Worm (Caenorhabditis elegans) whole organism, L3 larva: ENCODE results near the gene Y75B12B.3.
"Not testable (repeated sequence)": the region's sequence is repeated elsewhere in the genome, so short reads cannot be mapped to it uniquely, and the experiment has no call there.

Source experiments
- R02D3.7 ChIP-seq: fragments of 150-350 bp; optimal IDR thresholded peaks from 2 replicates; lab custom pipeline; 2014; ENCODE audit warnings: missing biosample characterization, missing genetic modification characterization
- aly-2 ChIP-seq: fragments of 150-350 bp; optimal IDR thresholded peaks from 2 replicates; lab custom pipeline; 2014; ENCODE audit warnings: missing biosample characterization, missing genetic modification characterization
- ceh-16 ChIP-seq: sonication (generic microtip); optimal IDR thresholded peaks from 2 replicates; lab custom pipeline; 2017; ENCODE audit warnings: missing biosample characterization, missing genetic modification characterization
- ceh-28 ChIP-seq: fragments of 150-350 bp; optimal IDR thresholded peaks from 2 replicates; lab custom pipeline; 2014; ENCODE audit warnings: missing biosample characterization, missing genetic modification reagents, missing genetic modification characterization
- ceh-82 ChIP-seq: fragments of 150-350 bp; optimal IDR thresholded peaks from 2 replicates; lab custom pipeline; 2014; ENCODE audit warnings: missing biosample characterization, missing genetic modification characterization
- daf-12 ChIP-seq: fragments of 150-350 bp; optimal IDR thresholded peaks from 2 replicates; lab custom pipeline; 2014; ENCODE audit warnings: missing biosample characterization, missing genetic modification reagents, missing genetic modification characterization
- elt-2 ChIP-seq: sonication (generic microtip); optimal IDR thresholded peaks from 2 replicates; lab custom pipeline; 2016; ENCODE audit warnings: missing genetic modification reagents, mild to moderate bottlenecking, missing genetic modification characterization, missing compliant biosample characterization
- elt-3 ChIP-seq, 3 experiments: fragments of 150-350 bp in 1 of 3; sonication (generic microtip) in 2 of 3; optimal IDR thresholded peaks; 2 replicates in 2 of 3; 4 replicates in 1 of 3; lab custom pipeline; 2014 to 2017; ENCODE audit warnings: missing biosample characterization in 3 of 3, missing genetic modification characterization in 3 of 3
- eor-1 ChIP-seq, 2 experiments: fragments of 150-350 bp; optimal IDR thresholded peaks; 2 replicates each; lab custom pipeline; 2014 to 2018; ENCODE audit warnings: missing biosample characterization in 2 of 2, missing genetic modification characterization in 2 of 2
- fkh-10 ChIP-seq: sonication (generic microtip); optimal IDR thresholded peaks from 2 replicates; lab custom pipeline; 2017; ENCODE audit warnings: missing biosample characterization, missing genetic modification reagents, missing genetic modification characterization
- fkh-2 ChIP-seq: fragments of 150-350 bp; optimal IDR thresholded peaks from 2 replicates; lab custom pipeline; 2014; ENCODE audit warnings: missing biosample characterization, missing genetic modification reagents, missing genetic modification characterization
- fos-1 ChIP-seq: fragments of 150-350 bp; optimal IDR thresholded peaks from 2 replicates; lab custom pipeline; 2014; ENCODE audit warnings: missing biosample characterization, missing genetic modification characterization
- hmg-11 ChIP-seq: sonication (generic microtip); optimal IDR thresholded peaks from 2 replicates; lab custom pipeline; 2016; ENCODE audit warnings: missing genetic modification characterization, missing compliant biosample characterization
- lin-39 ChIP-seq: fragments of 150-350 bp; optimal IDR thresholded peaks from 2 replicates; lab custom pipeline; 2018; ENCODE audit warnings: missing biosample characterization, missing genetic modification reagents, missing genetic modification characterization
- mdl-1 ChIP-seq: fragments of 150-350 bp; optimal IDR thresholded peaks from 2 replicates; lab custom pipeline; 2014; ENCODE audit warnings: missing biosample characterization, missing genetic modification characterization
- mml-1 ChIP-seq: fragments of 150-350 bp; sonication (generic microtip); optimal IDR thresholded peaks from 3 replicates; lab custom pipeline; 2014; ENCODE audit warnings: missing biosample characterization, missing genetic modification characterization
- nhr-12 ChIP-seq: fragments of 150-350 bp; optimal IDR thresholded peaks from 2 replicates; lab custom pipeline; 2014; ENCODE audit warnings: missing biosample characterization, missing genetic modification characterization
- nhr-237 ChIP-seq: fragments of 150-350 bp; optimal IDR thresholded peaks from 2 replicates; lab custom pipeline; 2014; ENCODE audit warnings: missing biosample characterization, missing genetic modification characterization
- nhr-25 ChIP-seq: sonication (generic microtip); optimal IDR thresholded peaks from 2 replicates; lab custom pipeline; 2017; ENCODE audit warnings: missing biosample characterization, missing genetic modification characterization
- nhr-43 ChIP-seq: sonication (generic microtip); optimal IDR thresholded peaks from 2 replicates; lab custom pipeline; 2016; ENCODE audit warnings: mild to moderate bottlenecking, missing genetic modification characterization, missing compliant biosample characterization; ENCODE audit not compliant: poor library complexity, severe bottlenecking
- pha-4 ChIP-seq: fragments of 150-350 bp; optimal IDR thresholded peaks from 2 replicates; lab custom pipeline; 2014; ENCODE audit warnings: missing biosample characterization, missing genetic modification reagents, missing genetic modification characterization
- pqm-1 ChIP-seq: fragments of 150-350 bp; optimal IDR thresholded peaks from 2 replicates; lab custom pipeline; 2017; ENCODE audit warnings: missing biosample characterization, missing genetic modification characterization, inconsistent platforms
- sea-2 ChIP-seq: fragments of 150-350 bp; sonication (generic microtip); optimal IDR thresholded peaks from 4 replicates; lab custom pipeline; 2014; ENCODE audit warnings: missing biosample characterization, missing genetic modification reagents, missing genetic modification characterization
- skn-1 ChIP-seq: fragments of 150-350 bp; optimal IDR thresholded peaks from 2 replicates; lab custom pipeline; 2014; ENCODE audit warnings: missing biosample characterization, missing genetic modification characterization
- snpc-4 ChIP-seq: fragments of 150-350 bp; optimal IDR thresholded peaks from 2 replicates; lab custom pipeline; 2014; ENCODE audit warnings: missing biosample characterization, missing genetic modification characterization
- tbx-2 ChIP-seq: sonication (generic microtip); optimal IDR thresholded peaks from 2 replicates; lab custom pipeline; 2016; ENCODE audit warnings: mild to moderate bottlenecking, missing genetic modification characterization, missing compliant biosample characterization
- unc-39 ChIP-seq: sonication (generic microtip); optimal IDR thresholded peaks from 4 replicates; lab custom pipeline; 2017; ENCODE audit warnings: missing biosample characterization, missing genetic modification characterization
- unc-62 ChIP-seq: fragments of 150-350 bp; sonication (generic microtip); optimal IDR thresholded peaks from 4 replicates; lab custom pipeline; 2014; ENCODE audit warnings: missing biosample characterization, missing genetic modification reagents, missing genetic modification characterization
- zag-1 ChIP-seq: fragments of 150-350 bp; optimal IDR thresholded peaks from 2 replicates; lab custom pipeline; 2014; ENCODE audit warnings: missing biosample characterization, missing genetic modification characterization
- ztf-11 ChIP-seq: fragments of 150-350 bp; optimal IDR thresholded peaks from 2 replicates; lab custom pipeline; 2014; ENCODE audit warnings: missing biosample characterization, missing genetic modification characterization
- ztf-4 ChIP-seq: fragments of 150-350 bp; optimal IDR thresholded peaks from 2 replicates; lab custom pipeline; 2014; ENCODE audit warnings: missing biosample characterization, missing genetic modification characterization

The Y75B12B.3 gene

DNA sequence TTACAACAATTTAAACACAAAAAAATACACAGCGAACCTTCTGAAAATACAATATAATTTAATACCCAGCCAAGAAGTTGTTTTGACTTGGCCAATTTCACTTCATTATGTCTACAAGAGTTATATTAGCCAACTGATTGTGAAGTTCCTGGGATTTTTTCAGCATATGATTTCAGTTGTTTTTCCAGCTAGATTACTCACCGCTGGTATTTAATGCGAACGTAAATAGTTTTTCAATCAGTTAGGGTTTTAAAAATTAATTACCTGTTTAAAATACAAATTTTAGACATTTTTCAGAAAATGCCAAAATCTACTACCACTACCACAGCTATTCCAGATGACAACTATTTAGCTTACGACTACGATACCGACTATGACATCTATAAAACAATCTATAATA lies 39.6 kb upstream of the Y75B12B.3 start, which contains the start of gene srw-14:
Gene srw-14 (plus strand): TSS at position 301 of the 400 bp plus-strand sequence.
- TF ChIP-seq unc-62 (GFP tag; lab: Kevin White, UChicago) (no peak), daf-12 (tag; lab: Kevin White, UChicago) (no peak), lin-39 (tag; lab: Kevin White, UChicago) (no peak), mml-1 (tag; lab: Kevin White, UChicago) (no peak), mdl-1 (tag; lab: Kevin White, UChicago) (no peak), R02D3.7 (tag; lab: Kevin White, UChicago) (no peak), elt-3 (tag; optimal IDR thresholded peaks at IDR 0.05; lab: Kevin White, UChicago) (no peak), fkh-2 (tag; lab: Kevin White, UChicago) (no peak), snpc-4 (tag; lab: Kevin White, UChicago) (no peak), nhr-237 (tag; lab: Kevin White, UChicago) (no peak), sea-2 (GFP tag; lab: Kevin White, UChicago) (no peak), pqm-1 (tag; lab: Kevin White, UChicago) (no peak), tbx-2 (no peak), zag-1 (tag; lab: Kevin White, UChicago) (no peak), hmg-11 (tag; lab: Kevin White, UChicago) (no peak), ceh-28 (no peak), ceh-82 (no peak), nhr-25 (no peak), ztf-4 (tag; lab: Kevin White, UChicago) (no peak), unc-39 (tag; lab: Kevin White, UChicago) (no peak)
- TF ChIP-seq, all 47 proteins: peak for 0

ce11 chrV:15223668-15224067 lies 37.6 kb upstream of the Y75B12B.3 start, which contains the start of gene srw-24:
Gene srw-24, plus strand, starts transcription at chrV:15223968.
- TF ChIP-seq skn-1 (tag; lab: Kevin White, UChicago) (no peak), aly-2 (no peak), elt-2 (no peak)

DNA sequence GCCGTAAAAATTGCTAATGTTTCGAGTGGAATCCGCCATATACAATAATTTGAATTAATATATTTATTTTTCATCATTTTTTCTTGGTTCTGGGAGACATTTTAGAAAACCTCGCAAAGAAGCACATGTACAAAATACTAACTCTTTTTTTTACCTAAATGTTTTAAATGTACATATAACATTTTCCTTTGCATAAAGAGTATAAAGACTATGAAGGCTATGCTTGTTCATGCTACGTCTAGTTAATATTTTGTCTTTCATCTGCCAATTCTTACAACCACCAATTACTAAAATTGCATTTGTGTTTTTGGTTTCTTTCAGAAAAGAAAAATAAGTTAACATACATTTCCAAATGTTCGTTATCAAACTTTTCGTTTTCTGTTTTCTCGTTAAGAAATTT lies 35.3 kb upstream of the Y75B12B.3 start, which contains the start of gene irld-25:
Gene irld-25 (plus strand): TSS at position 301 of the 400 bp plus-strand sequence.
- TF ChIP-seq eor-1 (tag; optimal IDR thresholded peaks at IDR 0.05; lab: Kevin White, UChicago), result no peak
- no peak for TF ChIP-seq lin-39 (tag; lab: Kevin White, UChicago)
- no peak for TF ChIP-seq pha-4 (tag; lab: Kevin White, UChicago)
- TF ChIP-seq unc-62 (GFP tag; lab: Kevin White, UChicago), result no peak
- no peak for TF ChIP-seq fkh-10 (GFP tag; lab: Kevin White, UChicago)
- TF ChIP-seq snpc-4 (tag; lab: Kevin White, UChicago), result no peak

- no peak for TF ChIP-seq lin-39 (tag; lab: Kevin White, UChicago)
- no peak for TF ChIP-seq ceh-82
- TF ChIP-seq eor-1 (tag; optimal IDR thresholded peaks at IDR 0.05; lab: Kevin White, UChicago), result no peak
- no peak for TF ChIP-seq elt-2
- no peak for TF ChIP-seq fkh-2 (tag; lab: Kevin White, UChicago)
- no peak for TF ChIP-seq unc-62 (GFP tag; lab: Kevin White, UChicago)
- no peak for TF ChIP-seq nhr-25
- TF ChIP-seq fos-1 (tag; lab: Kevin White, UChicago), result no peak
- no peak for TF ChIP-seq ztf-11 (tag; lab: Kevin White, UChicago)
- no peak for TF ChIP-seq fkh-10 (GFP tag; lab: Kevin White, UChicago)
- no peak for TF ChIP-seq skn-1 (tag; lab: Kevin White, UChicago)
- TF ChIP-seq nhr-43 (tag; lab: Kevin White, UChicago), result no peak
- TF ChIP-seq nhr-12, result no peak
- TF ChIP-seq tbx-2, result no peak
- no peak for TF ChIP-seq snpc-4 (tag; lab: Kevin White, UChicago)
- TF ChIP-seq mml-1 (tag; lab: Kevin White, UChicago), result no peak
Measured at ce11 chrV:15216705-15217104, 30.6 kb upstream of the Y75B12B.3 start, which contains the start of gene sri-25. Gene sri-25, plus strand, starts transcription at chrV:15217005.

DNA sequence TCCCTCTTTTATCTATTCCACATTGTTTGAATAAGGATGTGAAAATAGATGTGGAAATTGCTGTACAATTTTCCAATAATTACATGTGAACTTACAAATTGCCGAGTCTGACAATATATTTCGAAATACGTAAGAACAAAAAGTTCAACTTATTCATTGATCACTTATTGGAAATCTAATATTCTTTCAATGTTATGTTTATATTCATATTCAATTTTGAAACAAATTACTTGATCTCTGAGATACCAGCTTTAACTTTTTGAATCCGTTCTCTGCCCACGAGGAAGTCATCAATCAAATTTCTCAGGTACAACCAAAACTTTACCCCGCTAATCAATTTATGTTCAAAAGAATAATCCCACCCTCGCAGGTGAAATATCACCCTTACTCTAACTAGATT lies 29.1 kb upstream of the Y75B12B.3 start, which contains the start of gene sri-26:
Gene sri-26 (plus strand): TSS at position 301 of the 400 bp plus-strand sequence.
- not testable (repeated sequence) for TF ChIP-seq ceh-16 (tag; lab: Kevin White, UChicago); pqm-1 (tag; lab: Kevin White, UChicago); fkh-10 (GFP tag; lab: Kevin White, UChicago)
